Worm (Caenorhabditis elegans): Measurements from ENCODE around the gene srsx-22.
"Not testable (repeated sequence)": the region's sequence is repeated elsewhere in the genome, so short reads cannot be mapped to it uniquely, and the experiment has no call there.

DNA sequence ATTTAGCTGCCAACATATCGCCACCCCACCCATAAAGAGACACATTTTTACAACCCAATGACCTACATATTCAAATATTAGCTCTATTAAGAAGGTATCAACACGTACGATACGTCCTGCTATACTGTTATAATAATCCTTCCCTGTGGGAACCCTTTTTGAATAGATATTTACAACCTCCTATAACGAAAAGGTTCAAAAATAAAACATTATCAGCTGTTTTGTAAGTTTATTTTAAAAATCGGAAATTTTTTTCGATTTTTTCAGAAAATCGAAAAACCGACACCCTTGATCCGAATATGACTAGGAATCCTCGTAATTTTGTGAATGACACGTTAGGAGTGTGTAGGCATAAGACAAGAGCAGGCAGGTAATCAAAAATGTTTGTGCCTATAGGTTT, 10.5 kb upstream of the srsx-22 start, which contains the start of gene C08D8.7:
- TF ChIP-seq him-1, W03F9.2 (tag; optimal IDR thresholded peaks at IDR 0.05): not testable (repeated sequence)

Measured in whole organism, L4/young adult.